Fruit fly (Drosophila melanogaster): ENCODE measurements around the gene CG9626.

The CG9626 gene

DNA sequence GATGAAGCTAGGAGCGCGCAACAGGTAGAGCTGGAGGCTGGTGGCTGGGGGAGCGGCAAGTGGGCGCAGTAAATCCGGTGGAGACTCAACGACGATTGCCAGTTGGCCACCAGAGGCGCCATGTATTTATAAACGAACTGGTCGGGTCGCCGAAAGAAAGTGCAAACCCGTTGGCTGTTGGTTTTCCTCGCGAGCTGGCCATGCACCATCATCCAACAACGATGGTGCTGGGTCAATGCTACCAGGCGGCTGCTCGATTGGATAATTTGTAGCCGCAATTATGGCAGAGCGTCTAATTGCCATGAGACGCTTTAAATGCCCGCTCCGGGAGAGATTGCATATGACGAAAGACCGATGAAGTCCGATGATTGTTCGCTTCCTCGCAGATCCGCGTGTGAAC lies 9.9 kb upstream of the CG9626 start, which contains the start of gene CG11693:
TSS of gene CG11693 (minus strand) at position 101 of the 400 bp plus-strand sequence.
- TF ChIP-seq usp (GFP tag; optimal IDR thresholded peaks at IDR 0.05): no peak
- TF ChIP-seq EcR (GFP tag; optimal IDR thresholded peaks at IDR 0.05): no peak
- no peak for TF ChIP-seq pan (optimal IDR thresholded peaks at IDR 0.05)
- TF ChIP-seq CG8478 (optimal IDR thresholded peaks at IDR 0.05): no peak
- TF ChIP-seq psq (optimal IDR thresholded peaks at IDR 0.05): no peak
- TF ChIP-seq Dll (optimal IDR thresholded peaks at IDR 0.05): no peak

DNA sequence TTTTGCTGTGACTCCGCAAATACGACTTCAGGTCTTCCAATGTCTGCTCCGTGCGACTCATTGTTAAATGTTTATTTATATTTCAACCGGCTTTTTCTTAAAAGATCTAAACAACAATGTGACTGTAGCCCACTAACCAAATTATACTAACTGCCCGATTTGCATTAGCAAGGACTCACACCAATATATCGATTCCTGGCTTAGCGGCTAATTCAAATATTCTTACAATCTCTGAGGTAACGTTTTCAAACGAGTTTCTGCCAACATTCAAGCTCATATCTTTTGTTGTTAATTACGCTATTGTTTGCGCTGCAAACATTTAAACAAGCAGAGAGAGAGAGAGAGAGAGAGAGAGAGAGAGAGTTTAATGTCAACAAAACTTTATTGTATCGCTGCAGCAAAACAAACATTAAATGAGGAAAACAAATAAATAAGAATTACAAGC lies 7.8 kb upstream of the CG9626 start, which contains the start of gene tex:
TSS of gene tex (minus strand) at position 131 of the 445 bp plus-strand sequence.
- TF ChIP-seq pan (optimal IDR thresholded peaks at IDR 0.05) (no peak), CG8478 (optimal IDR thresholded peaks at IDR 0.05) (no peak), Dll (optimal IDR thresholded peaks at IDR 0.05) (no peak), usp (GFP tag; optimal IDR thresholded peaks at IDR 0.05) (no peak), psq (optimal IDR thresholded peaks at IDR 0.05) (no peak), EcR (GFP tag; optimal IDR thresholded peaks at IDR 0.05) (no peak)

DNA sequence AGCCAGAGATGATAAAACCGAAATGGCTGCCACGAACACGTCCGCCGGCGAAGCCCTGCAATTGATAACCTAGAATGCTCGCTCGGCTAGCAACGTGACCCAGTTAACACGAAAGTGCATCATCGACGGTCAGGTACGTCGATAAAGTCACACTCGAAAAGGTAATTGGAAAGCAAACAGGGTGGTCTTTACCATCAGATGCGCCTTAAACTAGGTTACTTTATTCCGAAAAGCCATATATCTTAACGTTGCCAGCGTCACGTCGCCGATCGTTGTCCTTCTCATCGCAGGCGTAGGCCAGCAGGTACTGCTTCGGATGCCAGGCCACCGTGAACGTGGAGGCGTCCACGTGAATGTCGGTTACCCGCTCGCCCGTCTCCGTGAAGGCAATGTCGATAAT lies 6.5 kb upstream of the CG9626 start:
- no peak for TF ChIP-seq CG8478 (optimal IDR thresholded peaks at IDR 0.05)
- no peak for TF ChIP-seq pan (optimal IDR thresholded peaks at IDR 0.05)
- TF ChIP-seq psq (optimal IDR thresholded peaks at IDR 0.05): no peak
- no peak for TF ChIP-seq EcR (GFP tag; optimal IDR thresholded peaks at IDR 0.05)
- no peak for TF ChIP-seq usp (GFP tag; optimal IDR thresholded peaks at IDR 0.05)
- TF ChIP-seq Dll (optimal IDR thresholded peaks at IDR 0.05): no peak

DNA sequence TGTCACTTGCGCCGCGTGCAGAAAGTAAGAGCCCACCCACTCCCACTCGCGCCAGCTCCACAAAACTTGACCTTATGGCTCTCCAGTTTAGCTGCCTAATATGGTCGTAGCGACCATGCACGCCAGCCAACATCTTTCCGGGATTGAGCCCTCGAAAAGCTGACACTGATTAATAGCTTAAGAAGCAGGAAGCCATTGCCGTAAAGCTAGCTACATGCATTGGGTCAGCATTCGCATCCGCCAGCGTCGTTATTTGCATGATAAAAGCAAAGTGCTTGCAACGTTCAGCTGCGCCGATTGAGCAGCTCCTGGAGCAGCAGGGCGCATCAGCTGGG lies 6.1 kb upstream of the CG9626 start:
- no peak for TF ChIP-seq psq (optimal IDR thresholded peaks at IDR 0.05)

DNA sequence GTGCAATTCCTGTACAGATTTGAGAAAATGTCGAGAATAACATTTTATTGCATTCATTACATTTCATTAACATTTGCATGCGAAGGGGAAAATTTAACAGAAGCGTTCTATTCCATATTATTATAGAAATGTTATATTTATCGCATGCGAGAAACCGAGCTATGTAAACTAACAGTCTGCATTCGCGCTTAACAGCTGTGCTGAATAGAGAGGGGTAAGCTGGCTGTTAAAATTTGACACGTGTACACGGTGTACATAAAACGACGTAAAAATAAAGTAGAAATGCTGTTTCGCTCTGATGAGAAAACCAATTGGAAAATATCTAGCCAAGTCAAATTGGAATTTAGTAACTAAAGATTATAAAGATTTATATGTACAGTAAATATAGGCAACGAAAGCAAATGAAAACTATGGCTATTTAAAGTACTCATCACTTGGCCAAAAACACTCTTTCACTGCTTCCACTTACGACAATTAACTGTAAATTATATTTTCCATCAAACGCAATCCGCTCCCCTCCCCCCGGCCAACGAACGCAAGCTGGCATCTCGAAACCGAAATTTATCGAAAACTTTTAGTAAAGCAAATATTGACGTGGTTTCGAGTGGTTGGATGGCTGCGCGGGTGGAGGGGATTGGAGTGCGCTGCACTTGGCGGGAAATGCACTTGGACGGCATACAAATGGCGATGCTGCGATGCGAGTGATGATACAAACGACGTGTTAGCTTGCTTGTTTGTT lies 5.6 kb upstream of the CG9626 start:
- TF ChIP-seq psq (optimal IDR thresholded peaks at IDR 0.05) (no peak), Dll (optimal IDR thresholded peaks at IDR 0.05) (no peak), usp (GFP tag; optimal IDR thresholded peaks at IDR 0.05) (no peak), CG8478 (optimal IDR thresholded peaks at IDR 0.05) (no peak), EcR (GFP tag; optimal IDR thresholded peaks at IDR 0.05) (no peak), pan (optimal IDR thresholded peaks at IDR 0.05) (no peak)

DNA sequence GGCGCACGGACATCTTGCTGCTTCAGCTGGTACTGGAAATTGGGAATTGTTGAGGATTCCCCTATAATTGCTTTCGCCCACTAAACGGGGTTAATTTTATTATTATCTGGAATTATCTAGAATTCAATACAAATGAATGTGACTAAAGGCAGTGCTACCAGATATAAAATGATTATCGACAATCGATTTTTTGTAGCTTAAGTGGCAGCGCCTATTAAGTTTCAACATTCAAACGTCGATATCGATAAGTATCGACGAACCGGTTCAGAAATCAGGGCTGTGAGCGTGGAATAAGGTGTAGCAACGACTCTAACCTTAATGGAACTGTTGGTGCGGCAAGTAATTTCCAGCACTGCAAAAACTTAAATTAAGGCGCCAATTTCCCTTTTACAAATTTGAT lies 4.3 kb upstream of the CG9626 start, which contains the start of gene Sgt1:
TSS of gene Sgt1 (minus strand) at position 165 of the 400 bp plus-strand sequence.
- TF ChIP-seq usp (GFP tag; optimal IDR thresholded peaks at IDR 0.05): no peak
- no peak for TF ChIP-seq CG8478 (optimal IDR thresholded peaks at IDR 0.05)
- no peak for TF ChIP-seq EcR (GFP tag; optimal IDR thresholded peaks at IDR 0.05)
- TF ChIP-seq pan (optimal IDR thresholded peaks at IDR 0.05): no peak
- TF ChIP-seq psq (optimal IDR thresholded peaks at IDR 0.05): no peak
- TF ChIP-seq Dll (optimal IDR thresholded peaks at IDR 0.05): no peak

DNA sequence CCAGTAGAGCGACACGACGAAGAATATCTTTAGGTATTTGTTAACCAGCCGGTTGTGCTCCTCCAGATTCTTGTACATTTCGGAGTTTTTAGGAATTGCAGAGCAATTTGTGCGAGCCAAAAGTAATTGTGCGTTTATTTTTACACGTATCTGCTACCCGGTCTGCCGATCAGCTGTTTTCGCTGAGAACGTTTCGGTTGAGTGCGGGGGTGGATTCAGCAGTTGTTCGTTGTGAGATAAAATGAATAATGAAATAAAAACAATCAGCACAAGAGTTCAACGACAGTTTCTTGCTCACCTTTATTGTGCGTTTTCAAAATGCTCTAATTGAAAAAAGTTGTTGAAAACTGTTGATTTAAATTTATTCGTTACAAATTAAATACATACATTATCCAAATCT lies 3.1 kb upstream of the CG9626 start, which contains the start of gene nac:
TSS of gene nac (minus strand) at position 176 of the 400 bp plus-strand sequence.
- TF ChIP-seq Dll (optimal IDR thresholded peaks at IDR 0.05): no peak
- no peak for TF ChIP-seq EcR (GFP tag; optimal IDR thresholded peaks at IDR 0.05)
- TF ChIP-seq psq (optimal IDR thresholded peaks at IDR 0.05): no peak
- no peak for TF ChIP-seq usp (GFP tag; optimal IDR thresholded peaks at IDR 0.05)
- no peak for TF ChIP-seq CG8478 (optimal IDR thresholded peaks at IDR 0.05)
- TF ChIP-seq pan (optimal IDR thresholded peaks at IDR 0.05): no peak

DNA sequence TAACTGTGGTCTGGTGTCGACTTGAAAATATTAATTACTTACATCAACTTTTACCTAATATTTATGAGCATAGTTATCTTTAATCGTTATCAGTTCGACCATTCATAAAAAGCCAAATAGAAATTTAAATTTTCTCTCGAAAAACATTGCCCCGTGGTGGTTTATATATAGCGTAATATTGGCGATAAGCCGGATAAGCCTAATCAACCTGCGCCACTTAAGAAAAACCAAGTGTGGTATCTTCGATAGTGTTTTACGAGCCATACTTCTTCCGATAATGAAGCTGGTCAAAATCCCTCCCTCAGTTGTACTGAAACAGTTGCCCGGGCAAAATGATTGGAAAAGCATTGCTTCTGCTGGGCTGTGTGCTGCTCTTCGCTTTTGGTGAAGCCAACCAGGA lies 8.7 kb downstream of the CG9626 start, which contains the start of gene CG31463:
TSS of gene CG31463 (plus strand) at position 302 of the 400 bp plus-strand sequence.
- no peak for TF ChIP-seq CG8478 (optimal IDR thresholded peaks at IDR 0.05)
- no peak for TF ChIP-seq usp (GFP tag; optimal IDR thresholded peaks at IDR 0.05)
- no peak for TF ChIP-seq pan (optimal IDR thresholded peaks at IDR 0.05)
- TF ChIP-seq Dll (optimal IDR thresholded peaks at IDR 0.05): no peak
- no peak for TF ChIP-seq EcR (GFP tag; optimal IDR thresholded peaks at IDR 0.05)
- TF ChIP-seq psq (optimal IDR thresholded peaks at IDR 0.05): no peak

DNA sequence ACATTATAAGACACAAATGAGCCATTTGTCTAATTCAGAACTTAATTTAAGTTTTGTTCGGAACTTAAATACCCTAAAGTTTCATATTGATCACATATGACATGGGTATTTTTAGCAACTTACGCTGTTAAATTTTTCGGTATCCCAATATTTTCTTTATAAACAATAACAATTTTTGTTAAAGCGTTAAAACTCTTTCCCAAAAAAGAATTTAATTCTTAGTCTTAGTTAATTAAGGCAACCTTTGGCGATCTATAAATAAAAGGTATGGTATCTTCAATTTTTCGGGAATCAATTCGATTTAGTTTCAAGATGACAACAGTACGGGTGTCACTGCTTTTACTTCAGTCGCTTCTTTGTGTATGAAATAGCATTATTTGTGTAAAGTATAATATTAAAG lies 9.8 kb downstream of the CG9626 start, which contains the start of gene CG31464:
TSS of gene CG31464 (plus strand) at position 301 of the 400 bp plus-strand sequence.
- no peak for TF ChIP-seq usp (GFP tag; optimal IDR thresholded peaks at IDR 0.05)
- no peak for TF ChIP-seq pan (optimal IDR thresholded peaks at IDR 0.05)
- TF ChIP-seq CG8478 (optimal IDR thresholded peaks at IDR 0.05): no peak
- TF ChIP-seq psq (optimal IDR thresholded peaks at IDR 0.05): no peak
- no peak for TF ChIP-seq Dll (optimal IDR thresholded peaks at IDR 0.05)
- no peak for TF ChIP-seq EcR (GFP tag; optimal IDR thresholded peaks at IDR 0.05)

DNA sequence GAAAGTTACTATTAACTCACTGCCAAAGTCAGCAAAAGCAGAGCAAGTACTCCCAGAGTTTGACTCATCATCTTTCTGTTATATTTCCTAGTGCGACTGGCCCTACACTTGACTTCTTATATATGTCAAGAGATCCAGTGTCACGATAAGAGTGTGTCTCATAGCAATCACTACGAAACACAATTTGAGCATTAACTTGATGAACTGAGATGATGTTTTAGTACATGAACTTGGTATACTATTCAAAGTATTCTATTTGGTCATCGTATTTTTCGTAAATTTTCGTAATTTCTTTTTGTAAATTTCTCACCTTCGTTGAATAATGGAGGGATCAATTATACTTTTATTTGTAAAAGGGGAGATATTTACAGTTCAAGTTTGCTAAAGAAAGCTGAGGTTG lies 10.3 kb downstream of the CG9626 start, which contains the start of gene CG11672:
TSS of gene CG11672 (minus strand) at position 101 of the 400 bp plus-strand sequence.
- TF ChIP-seq EcR (GFP tag; optimal IDR thresholded peaks at IDR 0.05) (no peak), Dll (optimal IDR thresholded peaks at IDR 0.05) (no peak), CG8478 (optimal IDR thresholded peaks at IDR 0.05) (no peak), pan (optimal IDR thresholded peaks at IDR 0.05) (no peak), usp (GFP tag; optimal IDR thresholded peaks at IDR 0.05) (no peak), psq (optimal IDR thresholded peaks at IDR 0.05) (no peak)

DNA sequence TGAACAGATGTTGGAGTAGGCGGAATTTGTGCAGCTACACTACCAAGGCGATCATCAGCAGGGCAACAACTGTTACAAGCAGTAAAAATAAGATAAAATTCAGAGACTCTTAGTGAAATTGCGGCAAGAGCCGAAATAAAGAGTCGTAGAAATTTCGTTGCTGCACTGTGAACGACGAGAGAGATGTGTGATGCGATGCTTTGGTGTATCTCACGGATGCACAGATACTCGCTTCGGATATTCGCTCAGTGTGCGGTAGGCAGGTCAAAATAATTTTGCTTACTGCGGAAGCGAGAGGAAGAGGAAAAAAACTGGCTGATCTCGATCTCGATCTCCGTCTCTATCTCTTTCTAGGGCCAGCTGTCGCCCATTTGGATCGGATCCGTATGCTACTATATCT lies 12.0 kb downstream of the CG9626 start:
- TF ChIP-seq psq (optimal IDR thresholded peaks at IDR 0.05) (no peak), EcR (GFP tag; optimal IDR thresholded peaks at IDR 0.05) (no peak)

DNA sequence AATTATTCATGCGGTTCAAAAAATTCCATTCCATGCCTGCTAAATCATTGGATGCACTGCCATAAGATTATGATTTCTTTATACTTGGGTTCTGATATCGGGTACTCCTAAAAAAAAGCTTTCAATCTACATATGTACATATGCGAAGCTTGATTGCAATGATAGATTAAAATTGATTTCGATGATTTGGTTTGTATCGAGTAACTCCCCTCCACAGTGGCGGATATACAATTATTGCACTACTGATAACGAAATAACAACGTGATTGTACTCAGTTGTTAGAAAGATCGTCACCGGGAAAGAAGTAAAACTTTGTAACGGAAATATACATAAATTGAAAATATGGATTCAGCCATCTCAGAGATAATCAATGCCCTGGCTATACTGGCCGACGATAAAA lies 13.1 kb downstream of the CG9626 start, which contains the start of gene Nazo:
TSS of gene Nazo (plus strand) at position 180 of the 400 bp plus-strand sequence.
- TF ChIP-seq psq (optimal IDR thresholded peaks at IDR 0.05) (no peak), EcR (GFP tag; optimal IDR thresholded peaks at IDR 0.05) (no peak), Dll (optimal IDR thresholded peaks at IDR 0.05) (no peak), pan (optimal IDR thresholded peaks at IDR 0.05) (no peak), usp (GFP tag; optimal IDR thresholded peaks at IDR 0.05) (no peak), CG8478 (optimal IDR thresholded peaks at IDR 0.05) (no peak)

Measured in whole organism.